Fruit fly (Drosophila melanogaster): ENCODE results near the gene stx.

Gene stx

DNA sequence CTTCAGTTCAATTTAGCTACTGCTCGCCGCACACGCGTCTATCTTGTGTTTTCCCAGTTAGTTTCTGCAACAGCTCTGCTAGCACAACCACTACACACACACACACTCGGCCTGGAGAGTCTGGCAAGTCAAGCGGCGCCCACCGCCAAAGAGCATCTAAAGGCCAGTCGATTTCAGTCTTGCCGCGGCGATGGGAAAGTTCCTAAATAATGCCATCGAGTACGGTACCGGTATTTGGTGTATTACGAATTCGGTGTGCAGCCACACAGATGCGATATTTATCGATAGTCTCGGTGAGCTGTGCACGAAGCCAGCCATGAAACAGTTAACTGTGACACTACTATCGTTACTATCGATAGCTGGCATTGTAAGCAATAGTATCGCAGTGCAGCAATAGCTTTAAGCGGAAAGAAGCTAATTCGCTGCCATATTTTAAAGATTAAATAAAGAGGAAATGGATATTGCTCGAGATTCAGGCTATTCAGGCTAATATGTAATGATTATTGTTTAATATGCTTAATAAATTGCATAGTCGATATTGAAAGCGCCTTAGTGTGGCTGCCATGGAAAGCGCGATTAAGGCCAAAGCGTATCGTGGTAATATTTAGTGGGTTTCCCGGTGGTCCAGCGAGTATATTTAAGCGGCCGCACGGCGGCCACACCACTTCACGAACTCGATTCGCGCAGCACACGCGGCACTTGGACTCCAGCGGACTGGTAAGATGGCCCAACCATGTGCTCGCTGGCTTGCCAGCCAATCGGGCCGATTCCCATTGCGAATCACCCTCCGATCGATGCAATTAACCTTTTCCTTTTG is at the start of gene stx (continued):
- TF ChIP-seq Hey (tag; optimal IDR thresholded peaks at IDR 0.05) (no peak), Fer2 (tag; optimal IDR thresholded peaks at IDR 0.05) (no peak), CG7372 (GFP tag; IDR thresholded peaks at IDR 0.05) (no peak), Awh (GFP tag; IDR thresholded peaks at IDR 0.05) (peak; percentile 47; the same call in 1 of the 2 replicates), CG17186 (GFP tag; optimal IDR thresholded peaks at IDR 0.05) (peak; percentile 49), Neu2 (GFP tag; optimal IDR thresholded peaks at IDR 0.05; ENCODE audit: borderline replicate concordance) (no peak), TFAM (GFP tag; optimal IDR thresholded peaks at IDR 0.05) (no peak), Lpt (GFP tag; optimal IDR thresholded peaks at IDR 0.05) (no peak), CG14860 (GFP tag; IDR thresholded peaks at IDR 0.05; ENCODE audit: partially characterized antibody) (peak; percentile 98), CG7928 (GFP tag; optimal IDR thresholded peaks at IDR 0.05) (no peak), ranshi (GFP tag; IDR thresholded peaks at IDR 0.05) (peak; percentile 57; the same call in 1 of the 2 replicates), CG3847 (GFP tag; IDR thresholded peaks at IDR 0.05) (peak; percentile 35; the same call in 1 of the 2 replicates), E2f1 (GFP tag; IDR thresholded peaks at IDR 0.05) (peak; percentile 45; the same call in 1 of the 2 replicates), maf-S (GFP tag; optimal IDR thresholded peaks at IDR 0.05) (no peak), pita (GFP tag; optimal IDR thresholded peaks at IDR 0.05) (no peak), CG30431 (GFP tag; optimal IDR thresholded peaks at IDR 0.05) (no peak), CG17361 (GFP tag; IDR thresholded peaks at IDR 0.05) (peak; percentile 57; the same call in 2 of the 3 replicates), CG13894 (tag; optimal IDR thresholded peaks at IDR 0.05) (peak; percentile 22), CG10565 (GFP tag; optimal IDR thresholded peaks at IDR 0.05) (no peak), sisA (GFP tag; IDR thresholded peaks at IDR 0.05) (no peak), ci (GFP tag; IDR thresholded peaks at IDR 0.05) (peak; percentile 79), trem (tag; optimal IDR thresholded peaks at IDR 0.05) (peak; percentile 45), CG13296 (GFP tag; optimal IDR thresholded peaks at IDR 0.05) (peak; percentile 37), CG16815 (GFP tag; optimal IDR thresholded peaks at IDR 0.05) (no peak), Oaz (GFP tag; IDR thresholded peaks at IDR 0.05) (no peak), CG13424 (tag; optimal IDR thresholded peaks at IDR 0.05) (no peak), CG33213 (GFP tag; optimal IDR thresholded peaks at IDR 0.05) (peak; percentile 58), Dip3 (GFP tag; optimal IDR thresholded peaks at IDR 0.05) (no peak), fu2 (GFP tag; optimal IDR thresholded peaks at IDR 0.05) (no peak), yki (optimal IDR thresholded peaks at IDR 0.05) (no peak), NK7.1 (GFP tag; optimal IDR thresholded peaks at IDR 0.05) (no peak), pho (GFP tag; optimal IDR thresholded peaks at IDR 0.05) (no peak), Nf-YA (GFP tag; IDR thresholded peaks at IDR 0.05) (no peak), Hmr (GFP tag; optimal IDR thresholded peaks at IDR 0.05) (peak; percentile 46), CG17568 (GFP tag; optimal IDR thresholded peaks at IDR 0.05) (no peak), CG15601 (tag; optimal IDR thresholded peaks at IDR 0.05) (peak; percentile 8), sug (tag; optimal IDR thresholded peaks at IDR 0.05) (peak; percentile 42), bowl (GFP tag; IDR thresholded peaks at IDR 0.05) (0 out of 2 replicates have a peak, but pooled peaks have one; percentile 38), cato (GFP tag; optimal IDR thresholded peaks at IDR 0.05; ENCODE audit: borderline replicate concordance) (no peak), fd102C (GFP tag; optimal IDR thresholded peaks at IDR 0.05) (peak; percentile 9), CG3407 (GFP tag; optimal IDR thresholded peaks at IDR 0.05) (no peak), Trl (optimal IDR thresholded peaks at IDR 0.05) (no peak), Trl (GFP tag; optimal IDR thresholded peaks at IDR 0.05) (peak; percentile 11), Atf3 (GFP tag; optimal IDR thresholded peaks at IDR 0.05) (no peak), Dfd (GFP tag; optimal IDR thresholded peaks at IDR 0.05) (no peak), HLH54F (GFP tag; optimal IDR thresholded peaks at IDR 0.05) (peak; percentile 2), h (optimal IDR thresholded peaks at IDR 0.05) (no peak), zf30C (GFP tag; optimal IDR thresholded peaks at IDR 0.05) (no peak), Bdp1 (GFP tag; optimal IDR thresholded peaks at IDR 0.05) (no peak), Ravus (GFP tag; IDR thresholded peaks at IDR 0.05) (no peak), Fer1 (GFP tag; optimal IDR thresholded peaks at IDR 0.05) (peak; percentile 51)

Measured in whole organism, embryonic.